Fruit fly (Drosophila melanogaster) whole organism, embryonic: ENCODE results near the gene hiro.

ENCODE experiments used
- ATbp ChIP-seq: fragments of 200-800 bp; sonication (Bioruptor generic); optimal IDR thresholded peaks from 2 replicates; lab custom pipeline; 2017; ENCODE audit warnings: missing biosample characterization, mild to moderate bottlenecking, missing genetic modification characterization, missing genetic modification reagents
- Abd-B ChIP-seq: fragments of 200-800 bp; sonication (Bioruptor generic); optimal IDR thresholded peaks from 2 replicates; lab custom pipeline; 2018; ENCODE audit warnings: missing biosample characterization, mild to moderate bottlenecking, missing genetic modification characterization, moderate library complexity
- Ada2b ChIP-seq: fragments of 200-800 bp; sonication (Bioruptor generic); IDR thresholded peaks from 2 replicates; pipeline ENCODE4 v1.3.6; 2022; ENCODE audit warnings: missing biosample characterization, missing genetic modification characterization
- Antp ChIP-seq: fragments of 200-800 bp; sonication (Bioruptor generic); optimal IDR thresholded peaks from 3 replicates; lab custom pipeline; 2016; ENCODE audit warnings: missing biosample characterization, missing genetic modification characterization
- Bdp1 ChIP-seq: fragments of 200-800 bp; sonication (Bioruptor generic); optimal IDR thresholded peaks from 3 replicates; lab custom pipeline; 2016; ENCODE audit warnings: missing biosample characterization, missing genetic modification characterization
- CG10209 ChIP-seq: fragments of 200-800 bp; sonication (Bioruptor generic); optimal IDR thresholded peaks from 3 replicates; lab custom pipeline; 2017; ENCODE audit warnings: missing biosample characterization, mild to moderate bottlenecking, missing genetic modification characterization, missing genetic modification reagents
- CG10321 ChIP-seq: fragments of 200-800 bp; sonication (Bioruptor generic); IDR thresholded peaks from 2 replicates; pipeline ENCODE4 v1.3.6; 2022; ENCODE audit warnings: missing biosample characterization, missing genetic modification characterization
- CG10431 ChIP-seq: fragments of 200-800 bp; sonication (Bioruptor generic); optimal IDR thresholded peaks from 3 replicates; lab custom pipeline; 2018; ENCODE audit warnings: missing biosample characterization, mild to moderate bottlenecking, missing genetic modification characterization
- CG10462 ChIP-seq: fragments of 200-800 bp; sonication (Bioruptor generic); optimal IDR thresholded peaks from 2 replicates; lab custom pipeline; 2016; ENCODE audit warnings: missing biosample characterization, missing genetic modification characterization
- CG10654 ChIP-seq: fragments of 200-800 bp; sonication (Bioruptor generic); optimal IDR thresholded peaks from 2 replicates; lab custom pipeline; 2016; ENCODE audit warnings: missing biosample characterization, missing genetic modification characterization
- CG12071 ChIP-seq: fragments of 200-800 bp; sonication (Bioruptor generic); optimal IDR thresholded peaks from 3 replicates; lab custom pipeline; 2018; ENCODE audit warnings: missing biosample characterization, mild to moderate bottlenecking, missing genetic modification characterization
- CG14050 ChIP-seq: fragments of 200-800 bp; sonication (Bioruptor generic); IDR thresholded peaks from 3 replicates; pipeline ENCODE4 v1.3.6; 2022; ENCODE audit warnings: missing biosample characterization, missing genetic modification characterization
- CG15479 ChIP-seq: fragments of 200-800 bp; sonication (Bioruptor generic); optimal IDR thresholded peaks from 3 replicates; lab custom pipeline; 2019; ENCODE audit warnings: missing biosample characterization, mild to moderate bottlenecking, missing genetic modification characterization, moderate library complexity
- CG16779 ChIP-seq: fragments of 200-800 bp; sonication (Bioruptor generic); IDR thresholded peaks from 2 replicates; pipeline ENCODE4 v1.3.6; 2022; ENCODE audit warnings: missing biosample characterization, missing genetic modification characterization
- CG17359 ChIP-seq: fragments of 200-800 bp; sonication (Bioruptor generic); optimal IDR thresholded peaks from 3 replicates; lab custom pipeline; 2018; ENCODE audit warnings: missing biosample characterization, mild to moderate bottlenecking, missing genetic modification characterization, moderate library complexity
- CG17612 ChIP-seq: fragments of 200-800 bp; sonication (Bioruptor generic); IDR thresholded peaks from 2 replicates; pipeline ENCODE4 v1.3.6; 2022; ENCODE audit warnings: missing biosample characterization, missing genetic modification characterization
- CG18476 ChIP-seq: fragments of 200-800 bp; sonication (Bioruptor generic); optimal IDR thresholded peaks from 2 replicates; lab custom pipeline; 2016; ENCODE audit warnings: missing biosample characterization, mild to moderate bottlenecking, missing genetic modification characterization
- CG18619 ChIP-seq: fragments of 200-800 bp; sonication (Bioruptor generic); optimal IDR thresholded peaks from 3 replicates; lab custom pipeline; 2017; ENCODE audit warnings: missing biosample characterization, mild to moderate bottlenecking, missing genetic modification characterization
- CG2120 ChIP-seq: fragments of 200-800 bp; sonication (Bioruptor generic); optimal IDR thresholded peaks from 3 replicates; lab custom pipeline; 2016; ENCODE audit warnings: missing biosample characterization, missing genetic modification characterization
- CG2202 ChIP-seq: fragments of 200-800 bp; sonication (Bioruptor generic); optimal IDR thresholded peaks from 2 replicates; lab custom pipeline; 2018; ENCODE audit warnings: missing biosample characterization, mild to moderate bottlenecking, missing genetic modification characterization
- CG3281 ChIP-seq: fragments of 200-800 bp; sonication (Bioruptor generic); optimal IDR thresholded peaks from 3 replicates; lab custom pipeline; 2017; ENCODE audit warnings: missing biosample characterization, mild to moderate bottlenecking, missing genetic modification characterization
- CG3407 ChIP-seq: fragments of 200-800 bp; sonication (Bioruptor generic); optimal IDR thresholded peaks from 2 replicates; lab custom pipeline; 2018; ENCODE audit warnings: missing biosample characterization, mild to moderate bottlenecking, missing genetic modification characterization
- CG34376 ChIP-seq: fragments of 200-800 bp; sonication (Bioruptor generic); optimal IDR thresholded peaks from 2 replicates; lab custom pipeline; 2018; ENCODE audit warnings: missing biosample characterization, mild to moderate bottlenecking, missing genetic modification characterization
- CG4328 ChIP-seq: fragments of 200-800 bp; sonication (Bioruptor generic); optimal IDR thresholded peaks from 3 replicates; lab custom pipeline; 2017; ENCODE audit warnings: missing biosample characterization, missing genetic modification reagents, missing genetic modification characterization
- CG5180 ChIP-seq: fragments of 200-800 bp; sonication (Bioruptor generic); optimal IDR thresholded peaks from 3 replicates; lab custom pipeline; 2017; ENCODE audit warnings: missing biosample characterization, missing genetic modification characterization, mild to moderate bottlenecking, moderate library complexity, missing genetic modification reagents
- CG6791 ChIP-seq: fragments of 200-800 bp; sonication (Bioruptor generic); IDR thresholded peaks from 3 replicates; pipeline ENCODE4 v1.3.6; 2022; ENCODE audit warnings: missing biosample characterization, missing genetic modification characterization; ENCODE audit not compliant: partially characterized antibody
- CG8478 ChIP-seq: fragments of >200 bp; optimal IDR thresholded peaks from 2 replicates; lab custom pipeline; 2018
- CoRest ChIP-seq: fragments of 200-800 bp; sonication (Bioruptor generic); optimal IDR thresholded peaks from 3 replicates; lab custom pipeline; 2018; ENCODE audit warnings: missing biosample characterization, mild to moderate bottlenecking, missing genetic modification characterization, moderate library complexity
- Doc2 ChIP-seq: fragments of 200-800 bp; sonication (Bioruptor generic); IDR thresholded peaks from 2 replicates; pipeline ENCODE4 v1.3.6; 2022; ENCODE audit warnings: missing biosample characterization, missing genetic modification characterization
- Eip74EF ChIP-seq, 2 experiments: fragments of 200-800 bp in 1 of 2; fragments of >200 bp in 1 of 2; sonication (Bioruptor generic) in 1 of 2; optimal IDR thresholded peaks; 2 replicates each; lab custom pipeline; 2017 to 2019; ENCODE audit warnings: missing biosample characterization in 2 of 2, missing genetic modification characterization in 2 of 2, mild to moderate bottlenecking in 1 of 2, moderate library complexity in 1 of 2
- HHEX ChIP-seq: fragments of 200-800 bp; sonication (Bioruptor generic); optimal IDR thresholded peaks from 3 replicates; lab custom pipeline; 2017; ENCODE audit warnings: missing biosample characterization, mild to moderate bottlenecking, missing genetic modification characterization, missing genetic modification reagents
- NfI ChIP-seq: fragments of 200-800 bp; sonication (Bioruptor generic); optimal IDR thresholded peaks from 3 replicates; lab custom pipeline; 2018; ENCODE audit warnings: missing biosample characterization, mild to moderate bottlenecking, missing genetic modification characterization, moderate library complexity
- PHDP ChIP-seq: fragments of 200-800 bp; sonication (Bioruptor generic); optimal IDR thresholded peaks from 3 replicates; lab custom pipeline; 2018; ENCODE audit warnings: missing biosample characterization, mild to moderate bottlenecking, missing genetic modification characterization, moderate library complexity
- Ravus ChIP-seq: fragments of 200-800 bp; sonication (Bioruptor generic); IDR thresholded peaks from 2 replicates; pipeline ENCODE4 v1.3.6; 2022; ENCODE audit warnings: missing biosample characterization, missing genetic modification characterization
- Rfx ChIP-seq: fragments of 200-800 bp; sonication (Bioruptor generic); IDR thresholded peaks from 2 replicates; pipeline ENCODE4 v1.3.6; 2022; ENCODE audit warnings: missing biosample characterization, missing genetic modification characterization
- Rx ChIP-seq: fragments of 200-800 bp; sonication (Bioruptor generic); IDR thresholded peaks from 2 replicates; pipeline ENCODE4 v1.3.6; 2022; ENCODE audit warnings: missing biosample characterization, missing genetic modification characterization
- ap ChIP-seq: fragments of 200-800 bp; sonication (Bioruptor generic); IDR thresholded peaks from 2 replicates; pipeline ENCODE4 v1.3.6; 2022; ENCODE audit warnings: missing biosample characterization, missing genetic modification characterization
- cg ChIP-seq: fragments of 200-800 bp; sonication (Bioruptor generic); optimal IDR thresholded peaks from 3 replicates; lab custom pipeline; 2019; ENCODE audit warnings: missing biosample characterization, mild to moderate bottlenecking, missing genetic modification characterization, moderate library complexity
- fd96Cb ChIP-seq: fragments of 200-800 bp; sonication (Bioruptor generic); optimal IDR thresholded peaks from 2 replicates; lab custom pipeline; 2018; ENCODE audit warnings: missing biosample characterization, mild to moderate bottlenecking, missing genetic modification characterization, moderate library complexity
- hb ChIP-seq: fragments of 200-800 bp; sonication (Bioruptor generic); IDR thresholded peaks from 3 replicates; pipeline ENCODE4 v1.3.6; 2022; ENCODE audit warnings: missing biosample characterization, missing genetic modification characterization; ENCODE audit not compliant: partially characterized antibody
- kah ChIP-seq: fragments of 200-800 bp; sonication (Bioruptor generic); optimal IDR thresholded peaks from 2 replicates; lab custom pipeline; 2018; ENCODE audit warnings: missing biosample characterization, mild to moderate bottlenecking, missing genetic modification characterization
- kay ChIP-seq: fragments of 200-800 bp; sonication (Bioruptor generic); optimal IDR thresholded peaks from 2 replicates; lab custom pipeline; 2016; ENCODE audit warnings: missing biosample characterization, missing genetic modification characterization
- mirr ChIP-seq: fragments of 200-800 bp; sonication (Bioruptor generic); optimal IDR thresholded peaks from 3 replicates; lab custom pipeline; 2018; ENCODE audit warnings: missing biosample characterization, mild to moderate bottlenecking, missing genetic modification characterization
- repo ChIP-seq: fragments of 200-800 bp; sonication (Bioruptor generic); optimal IDR thresholded peaks from 2 replicates; lab custom pipeline; 2016; ENCODE audit warnings: missing biosample characterization, missing genetic modification characterization
- sens-2 ChIP-seq: fragments of 200-800 bp; sonication (Bioruptor generic); IDR thresholded peaks from 2 replicates; pipeline ENCODE4 v1.3.6; 2022; ENCODE audit warnings: missing biosample characterization, missing genetic modification characterization
- shn ChIP-seq: fragments of 200-800 bp; sonication (Bioruptor generic); optimal IDR thresholded peaks from 3 replicates; lab custom pipeline; 2016; ENCODE audit warnings: missing biosample characterization, missing genetic modification characterization
- sqz ChIP-seq: fragments of 200-800 bp; sonication (Bioruptor generic); optimal IDR thresholded peaks from 3 replicates; lab custom pipeline; 2018; ENCODE audit warnings: missing biosample characterization, mild to moderate bottlenecking, missing genetic modification characterization
- tgo ChIP-seq: fragments of 200-800 bp; sonication (Bioruptor generic); IDR thresholded peaks from 3 replicates; pipeline ENCODE4 v1.3.6; 2022; ENCODE audit warnings: missing biosample characterization, missing genetic modification characterization
- toy ChIP-seq: fragments of 200-800 bp; sonication (Bioruptor generic); IDR thresholded peaks from 2 replicates; pipeline ENCODE4 v1.3.6; 2022; ENCODE audit warnings: missing biosample characterization, missing genetic modification characterization

hiro gene

dm6 chr3L:711839-712553 lies 24.2 kb upstream of the hiro start, which contains the start of gene CG13896 (continued):
- TF ChIP-seq CG15479 (no peak), shn (GFP tag; lab: Kevin White, UChicago) (peak; percentile 87), CG34376 (GFP tag; lab: Kevin White, UChicago) (peak; percentile 69), HHEX (GFP tag; lab: Kevin White, UChicago) (peak; percentile 81), Ada2b (GFP tag; lab: Robert Waterston, UW) (peak; percentile 66; the same call in 1 of the 2 replicates), CG2120 (GFP tag; lab: Kevin White, UChicago) (peak; percentile 91), Bdp1 (GFP tag; lab: Kevin White, UChicago) (peak; percentile 80), CG3407 (peak; percentile 62), PHDP (tag; lab: Kevin White, UChicago) (peak; percentile 82), Eip74EF (GFP tag; optimal IDR thresholded peaks at IDR 0.05; lab: Kevin White, UChicago) (peak in 1 of 2 experiments; percentile 71), CG16779 (GFP tag; lab: Robert Waterston, UW) (peak; percentile 87), Ravus (peak; percentile 42), fd96Cb (tag; lab: Kevin White, UChicago) (peak; percentile 79), CG5180 (GFP tag; lab: Kevin White, UChicago) (peak; percentile 55), sens-2 (GFP tag; lab: Robert Waterston, UW) (peak; percentile 47; the same call in 1 of the 2 replicates), hb (GFP tag; lab: Robert Waterston, UW) (no peak), CG10654 (GFP tag; lab: Kevin White, UChicago) (peak; percentile 76), cg (GFP tag; lab: Kevin White, UChicago) (no peak), CG12071 (GFP tag; lab: Kevin White, UChicago) (peak; percentile 70), CG17359 (tag; lab: Kevin White, UChicago) (peak; percentile 90), CG2202 (tag; lab: Kevin White, UChicago) (peak; percentile 53), CoRest (tag; lab: Kevin White, UChicago) (peak; percentile 84), Antp (peak; percentile 92), mirr (GFP tag; lab: Kevin White, UChicago) (peak; percentile 80), CG10209 (peak; percentile 89), Rx (GFP tag; lab: Robert Waterston, UW) (peak; percentile 56), NfI (peak; percentile 85), Rfx (GFP tag; lab: Robert Waterston, UW) (peak; percentile 95), CG10321 (GFP tag; lab: Robert Waterston, UW) (no peak), CG6791 (GFP tag; lab: Robert Waterston, UW) (peak; percentile 63; the same call in 2 of the 3 replicates), CG18619 (GFP tag; lab: Kevin White, UChicago) (peak; percentile 80), CG10462 (peak; percentile 76), Abd-B (GFP tag; lab: Kevin White, UChicago) (peak; percentile 77), repo (GFP tag; lab: Kevin White, UChicago) (peak; percentile 75), toy (GFP tag; lab: Robert Waterston, UW) (peak; percentile 24; the same call in 1 of the 2 replicates), tgo (GFP tag; lab: Robert Waterston, UW) (peak; percentile 81), CG3281 (GFP tag; lab: Kevin White, UChicago) (peak; percentile 75), Doc2 (GFP tag; lab: Robert Waterston, UW) (0 out of 2 replicates have a peak, but pooled peaks have one; percentile 25), CG4328 (peak; percentile 60), CG10431 (GFP tag; lab: Kevin White, UChicago) (peak; percentile 69), ap (GFP tag; lab: Robert Waterston, UW) (peak; percentile 39; the same call in 1 of the 2 replicates), sqz (GFP tag; lab: Kevin White, UChicago) (peak; percentile 44), CG14050 (GFP tag; lab: Robert Waterston, UW) (peak; percentile 54), CG18476 (GFP tag; lab: Kevin White, UChicago) (peak; percentile 71), CG8478 (lab: Kevin White, UChicago) (no peak), kay (GFP tag; lab: Kevin White, UChicago) (peak; percentile 87), kah (GFP tag; lab: Kevin White, UChicago) (peak; percentile 58), CG17612 (GFP tag; lab: Robert Waterston, UW) (peak; percentile 34; the same call in 1 of the 2 replicates), ATbp (GFP tag; lab: Kevin White, UChicago) (peak; percentile 65)
